Worm (Caenorhabditis elegans): Measurements from ENCODE around the gene pax-1.

The pax-1 gene

DNA sequence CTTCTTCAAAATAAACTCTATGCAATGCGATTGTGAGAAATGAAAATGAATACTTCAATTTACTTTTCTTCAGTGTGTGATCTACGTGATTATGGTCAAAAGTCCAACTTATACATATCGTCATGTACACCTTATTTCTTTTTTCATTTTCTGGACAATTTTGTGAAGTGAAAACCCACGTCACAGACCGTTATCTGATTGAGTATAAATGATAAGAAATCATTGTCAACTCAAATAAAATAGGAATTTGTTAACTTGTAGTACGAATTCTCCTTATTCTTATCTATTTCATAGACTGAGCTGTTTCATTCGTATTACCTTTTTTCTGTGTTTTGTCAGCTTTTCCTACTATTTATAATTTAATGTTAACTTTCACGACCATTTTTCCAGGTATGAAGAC, 47.3 kb downstream of the pax-1 start, which contains the start of gene asp-5:
Gene asp-5 (plus strand): TSS at position 391 of the 400 bp plus-strand sequence.
- peak in 1 of 2 experiments; percentile 11 for TF ChIP-seq lin-35 (GFP tag; optimal IDR thresholded peaks at IDR 0.05)
- no peak for TF ChIP-seq unc-130 (tag; optimal IDR thresholded peaks at IDR 0.05)
- TF ChIP-seq elt-2 (tag; optimal IDR thresholded peaks at IDR 0.05), result peak; percentile 76

Data from whole organism, L1 larva.